Fruit fly (Drosophila melanogaster) whole organism, adult: Measurements from ENCODE around the gene Xport-A.
A peak's percentile ranks its signal among the peaks of the same experiment; 100 is the strongest.

Experiments
- CG11617 ChIP-seq: fragments of 200-800 bp; sonication (Bioruptor generic); optimal IDR thresholded peaks from 2 replicates; lab custom pipeline; 2017; ENCODE audit warnings: mild to moderate bottlenecking, missing biosample characterization, missing genetic modification reagents, missing genetic modification characterization
- CG12768 ChIP-seq: fragments of 200-800 bp; sonication (Bioruptor generic); optimal IDR thresholded peaks from 2 replicates; lab custom pipeline; 2017; ENCODE audit warnings: missing biosample characterization, missing genetic modification characterization, mild to moderate bottlenecking, moderate library complexity, missing genetic modification reagents
- CG14711 ChIP-seq: fragments of 200-800 bp; sonication (Bioruptor generic); optimal IDR thresholded peaks from 2 replicates; lab custom pipeline; 2018; ENCODE audit warnings: missing biosample characterization, mild to moderate bottlenecking, missing genetic modification characterization, moderate library complexity
- CG1620 ChIP-seq: fragments of 200-800 bp; sonication (Bioruptor generic); optimal IDR thresholded peaks from 2 replicates; lab custom pipeline; 2016; ENCODE audit warnings: missing biosample characterization, missing genetic modification characterization
- CG33017 ChIP-seq: fragments of 200-800 bp; sonication (Bioruptor generic); optimal IDR thresholded peaks from 2 replicates; lab custom pipeline; 2018; ENCODE audit warnings: missing biosample characterization, mild to moderate bottlenecking, missing genetic modification characterization, moderate library complexity
- CG5204 ChIP-seq: fragments of 200-800 bp; sonication (Bioruptor generic); optimal IDR thresholded peaks from 2 replicates; lab custom pipeline; 2016; ENCODE audit warnings: missing biosample characterization, missing genetic modification characterization
- CG7045 ChIP-seq: fragments of 200-800 bp; sonication (Bioruptor generic); optimal IDR thresholded peaks from 2 replicates; lab custom pipeline; 2017; ENCODE audit warnings: missing biosample characterization, mild to moderate bottlenecking, missing genetic modification characterization
- CG7101 ChIP-seq: fragments of 200-800 bp; sonication (Bioruptor generic); optimal IDR thresholded peaks from 2 replicates; lab custom pipeline; 2018; ENCODE audit warnings: missing biosample characterization, mild to moderate bottlenecking, missing genetic modification characterization, moderate library complexity
- Clk ChIP-seq: fragments of 200-800 bp; sonication (Bioruptor generic); optimal IDR thresholded peaks from 2 replicates; lab custom pipeline; 2017; ENCODE audit warnings: missing biosample characterization, missing genetic modification characterization
- Crg-1 ChIP-seq: fragments of 200-800 bp; sonication (Bioruptor generic); optimal IDR thresholded peaks from 2 replicates; lab custom pipeline; 2016; ENCODE audit warnings: missing biosample characterization, missing genetic modification characterization
- Hr96 ChIP-seq: fragments of 200-800 bp; sonication (Bioruptor generic); optimal IDR thresholded peaks from 2 replicates; lab custom pipeline; 2016; ENCODE audit warnings: missing biosample characterization, missing genetic modification characterization
- Mnt ChIP-seq: fragments of 200-800 bp; sonication (Bioruptor generic); optimal IDR thresholded peaks from 2 replicates; lab custom pipeline; 2016; ENCODE audit warnings: missing biosample characterization, mild to moderate bottlenecking, missing genetic modification characterization
- bab1 ChIP-seq: fragments of 200-800 bp; sonication (Bioruptor generic); optimal IDR thresholded peaks from 3 replicates; lab custom pipeline; 2019; ENCODE audit warnings: missing biosample characterization, mild to moderate bottlenecking, missing genetic modification characterization, moderate library complexity
- cic ChIP-seq: fragments of 200-800 bp; sonication (Bioruptor generic); optimal IDR thresholded peaks from 2 replicates; lab custom pipeline; 2017; ENCODE audit warnings: missing biosample characterization, mild to moderate bottlenecking, missing genetic modification characterization, moderate library complexity
- cnc ChIP-seq, 2 experiments: fragments of >200 bp; optimal IDR thresholded peaks; 2 replicates each; lab custom pipeline; 2017
- kay ChIP-seq: fragments of 200-800 bp; sonication (Bioruptor generic); peaks from one replicate; lab custom pipeline; 2016; ENCODE audit warnings: missing biosample characterization, missing genetic modification characterization, borderline replicate concordance
- ovo ChIP-seq: fragments of 200-800 bp; sonication (Bioruptor generic); optimal IDR thresholded peaks from 2 replicates; lab custom pipeline; 2016; ENCODE audit warnings: missing biosample characterization, missing genetic modification characterization
- pad ChIP-seq: fragments of 200-800 bp; sonication (Bioruptor generic); optimal IDR thresholded peaks from 3 replicates; lab custom pipeline; 2017; ENCODE audit warnings: missing biosample characterization, missing genetic modification characterization, mild to moderate bottlenecking, moderate library complexity, missing genetic modification reagents
- tj ChIP-seq: fragments of 200-800 bp; sonication (Bioruptor generic); optimal IDR thresholded peaks from 3 replicates; lab custom pipeline; 2017; ENCODE audit warnings: missing biosample characterization, mild to moderate bottlenecking, missing genetic modification characterization, moderate library complexity
- toe ChIP-seq: fragments of 200-800 bp; sonication (Bioruptor generic); optimal IDR thresholded peaks from 2 replicates; lab custom pipeline; 2016; ENCODE audit warnings: missing biosample characterization, missing genetic modification characterization

Gene Xport-A

dm6 chr3R:19892046-19892445 lies 23.2 kb downstream of the Xport-A start:
- TF ChIP-seq Hr96 (GFP tag; lab: Kevin White, UChicago): peak; percentile 35
- no peak for TF ChIP-seq ovo
- peak; percentile 35 for TF ChIP-seq toe
- TF ChIP-seq CG7045: peak; percentile 28
- peak; percentile 14 for TF ChIP-seq CG7101 (tag; lab: Kevin White, UChicago)
- peak; percentile 15 for TF ChIP-seq CG14711 (tag; lab: Kevin White, UChicago)
- TF ChIP-seq CG33017: no peak
- peak; percentile 15 for TF ChIP-seq CG12768 (GFP tag; lab: Kevin White, UChicago)

dm6 chr3R:19891363-19891762 lies 23.8 kb downstream of the Xport-A start:
- TF ChIP-seq CG12768 (GFP tag; lab: Kevin White, UChicago) (peak; percentile 12), ovo (no peak), CG7045 (no peak)

- TF ChIP-seq tj (GFP tag; lab: Kevin White, UChicago) (peak; percentile 7), CG7101 (tag; lab: Kevin White, UChicago) (peak; percentile 30), Mnt (GFP tag; lab: Kevin White, UChicago) (no peak), ovo (peak; percentile 33), kay (GFP tag; lab: Kevin White, UChicago) (no peak), toe (peak; percentile 20), pad (GFP tag; lab: Kevin White, UChicago) (peak; percentile 2), CG5204 (GFP tag; lab: Kevin White, UChicago) (peak; percentile 55)
Measured at dm6 chr3R:19890340-19890998, 24.7 kb downstream of the Xport-A start, which contains the start of gene CG4733. CG4733 (plus strand) TSS chr3R:19890689.

- TF ChIP-seq CG11617 (GFP tag; lab: Kevin White, UChicago) (no peak), CG7045 (no peak), Mnt (GFP tag; lab: Kevin White, UChicago) (no peak), kay (GFP tag; lab: Kevin White, UChicago) (no peak), Hr96 (GFP tag; lab: Kevin White, UChicago) (no peak), Crg-1 (GFP tag; lab: Kevin White, UChicago) (no peak), cic (no peak), CG5204 (GFP tag; lab: Kevin White, UChicago) (no peak), toe (no peak), CG1620 (GFP tag; lab: Kevin White, UChicago) (no peak), CG14711 (tag; lab: Kevin White, UChicago) (peak; percentile 52), ovo (no peak), tj (GFP tag; lab: Kevin White, UChicago) (no peak), Clk (no peak), CG33017 (peak; percentile 15), pad (GFP tag; lab: Kevin White, UChicago) (no peak), bab1 (GFP tag; lab: Kevin White, UChicago) (no peak), CG12768 (GFP tag; lab: Kevin White, UChicago) (peak; percentile 12), CG7101 (tag; lab: Kevin White, UChicago) (peak; percentile 8), cnc (optimal IDR thresholded peaks at IDR 0.05; lab: Kevin White, UChicago) (no peak)
Measured at dm6 chr3R:19889603-19890187, 25.5 kb downstream of the Xport-A start.

dm6 chr3R:19888156-19888784 lies 26.9 kb downstream of the Xport-A start, which contains the start of gene ninaE:
ninaE (minus strand) TSS chr3R:19888206.
- TF ChIP-seq cnc (optimal IDR thresholded peaks at IDR 0.05; lab: Kevin White, UChicago) (no peak), CG7101 (tag; lab: Kevin White, UChicago) (no peak), kay (GFP tag; lab: Kevin White, UChicago) (no peak), pad (GFP tag; lab: Kevin White, UChicago) (no peak), CG11617 (GFP tag; lab: Kevin White, UChicago) (no peak), toe (no peak), CG12768 (GFP tag; lab: Kevin White, UChicago) (no peak), tj (GFP tag; lab: Kevin White, UChicago) (no peak), Clk (no peak), CG1620 (GFP tag; lab: Kevin White, UChicago) (no peak), CG33017 (no peak), cic (no peak), CG14711 (tag; lab: Kevin White, UChicago) (no peak), CG7045 (no peak), CG5204 (GFP tag; lab: Kevin White, UChicago) (no peak), Crg-1 (GFP tag; lab: Kevin White, UChicago) (no peak)

- TF ChIP-seq CG11617 (GFP tag; lab: Kevin White, UChicago): peak; percentile 62
- no peak for TF ChIP-seq cic
- peak; percentile 18 for TF ChIP-seq CG1620 (GFP tag; lab: Kevin White, UChicago)
- TF ChIP-seq Hr96 (GFP tag; lab: Kevin White, UChicago): peak; percentile 37
- TF ChIP-seq CG7045: no peak
- no peak for TF ChIP-seq Clk
- peak; percentile 26 for TF ChIP-seq Crg-1 (GFP tag; lab: Kevin White, UChicago)
- TF ChIP-seq CG33017: peak; percentile 59
- no peak for TF ChIP-seq kay (GFP tag; lab: Kevin White, UChicago)
- peak; percentile 66 for TF ChIP-seq CG7101 (tag; lab: Kevin White, UChicago)
- peak; percentile 52 for TF ChIP-seq CG12768 (GFP tag; lab: Kevin White, UChicago)
- peak; percentile 61 for TF ChIP-seq Mnt (GFP tag; lab: Kevin White, UChicago)
- TF ChIP-seq CG5204 (GFP tag; lab: Kevin White, UChicago): no peak
- no peak for TF ChIP-seq cnc (optimal IDR thresholded peaks at IDR 0.05; lab: Kevin White, UChicago)
- no peak for TF ChIP-seq ovo
- peak; percentile 52 for TF ChIP-seq pad (GFP tag; lab: Kevin White, UChicago)
- peak; percentile 11 for TF ChIP-seq tj (GFP tag; lab: Kevin White, UChicago)
- TF ChIP-seq toe: no peak
- TF ChIP-seq bab1 (GFP tag; lab: Kevin White, UChicago): peak; percentile 74
- peak; percentile 35 for TF ChIP-seq CG14711 (tag; lab: Kevin White, UChicago)
Measured at dm6 chr3R:19880431-19880939, 34.7 kb downstream of the Xport-A start.
